Worm (Caenorhabditis elegans) whole organism, late embryonic: Measurements from ENCODE around the gene C05B5.8.

Experiments used
- C08G9.2 ChIP-seq: sonication (generic microtip); optimal IDR thresholded peaks from 2 replicates; lab custom pipeline; 2016; ENCODE audit warnings: mild to moderate bottlenecking, missing genetic modification characterization, moderate library complexity, missing compliant biosample characterization
- K02D7.2 ChIP-seq: sonication (generic microtip); optimal IDR thresholded peaks from 2 replicates; lab custom pipeline; 2017; ENCODE audit warnings: mild to moderate bottlenecking, missing genetic modification characterization, missing compliant biosample characterization
- K09A11.1 ChIP-seq: sonication (generic microtip); optimal IDR thresholded peaks from 2 replicates; lab custom pipeline; 2017; ENCODE audit warnings: antibody characterized with exemption, mild to moderate bottlenecking, missing genetic modification characterization, missing compliant biosample characterization; ENCODE audit not compliant: insufficient read depth
- ama-1 ChIP-seq: fragments of 150-350 bp; optimal IDR thresholded peaks from 2 replicates; lab custom pipeline; 2014
- ceh-18 ChIP-seq: sonication (generic microtip); optimal IDR thresholded peaks from 2 replicates; lab custom pipeline; 2016; ENCODE audit warnings: missing genetic modification characterization, missing compliant biosample characterization
- ceh-19 ChIP-seq: fragments of 200-800 bp; sonication (Bioruptor generic); optimal IDR thresholded peaks from 2 replicates; lab custom pipeline; 2018; ENCODE audit warnings: mild to moderate bottlenecking, missing genetic modification characterization, missing compliant biosample characterization
- ceh-2 ChIP-seq: sonication (generic microtip); optimal IDR thresholded peaks from 2 replicates; lab custom pipeline; 2016; ENCODE audit warnings: missing genotype, missing genetic modification characterization, missing compliant biosample characterization
- ceh-22 ChIP-seq: sonication (generic microtip); optimal IDR thresholded peaks from 2 replicates; lab custom pipeline; 2017; ENCODE audit warnings: missing biosample characterization, missing genetic modification characterization
- ceh-34 ChIP-seq: sonication (generic microtip); optimal IDR thresholded peaks from 2 replicates; lab custom pipeline; 2016; ENCODE audit warnings: mild to moderate bottlenecking, missing genetic modification characterization, missing compliant biosample characterization
- ceh-48 ChIP-seq: sonication (generic microtip); optimal IDR thresholded peaks from 2 replicates; lab custom pipeline; 2016; ENCODE audit warnings: missing genetic modification characterization, inconsistent platforms, missing compliant biosample characterization
- ceh-6 ChIP-seq: fragments of 200-800 bp; sonication (Bioruptor generic); optimal IDR thresholded peaks from 2 replicates; lab custom pipeline; 2018; ENCODE audit warnings: mild to moderate bottlenecking, missing genetic modification characterization, missing compliant biosample characterization
- fkh-10 ChIP-seq: fragments of 150-350 bp; optimal IDR thresholded peaks from 2 replicates; lab custom pipeline; 2014; ENCODE audit warnings: missing biosample characterization, missing genetic modification reagents, missing genetic modification characterization
- gmeb-2 ChIP-seq: sonication (generic microtip); optimal IDR thresholded peaks from 2 replicates; lab custom pipeline; 2016; ENCODE audit warnings: missing genetic modification characterization, inconsistent platforms, missing compliant biosample characterization
- hlh-13 ChIP-seq: fragments of 200-800 bp; sonication (Bioruptor generic); optimal IDR thresholded peaks from 2 replicates; lab custom pipeline; 2018; ENCODE audit warnings: mild to moderate bottlenecking, missing genetic modification characterization, missing compliant biosample characterization
- hlh-30 ChIP-seq: sonication (generic microtip); optimal IDR thresholded peaks from 2 replicates; lab custom pipeline; 2017; ENCODE audit warnings: antibody characterized with exemption, missing genetic modification characterization, missing compliant biosample characterization; ENCODE audit not compliant: insufficient read depth
- hlh-6 ChIP-seq: sonication (generic microtip); optimal IDR thresholded peaks from 2 replicates; lab custom pipeline; 2016; ENCODE audit warnings: missing genotype, missing genetic modification characterization, missing compliant biosample characterization
- madf-2 ChIP-seq: sonication (generic microtip); optimal IDR thresholded peaks from 2 replicates; lab custom pipeline; 2017; ENCODE audit warnings: missing genetic modification characterization, missing compliant biosample characterization
- nhr-232 ChIP-seq: sonication (generic microtip); optimal IDR thresholded peaks from 2 replicates; lab custom pipeline; 2016; ENCODE audit warnings: missing genetic modification characterization, missing compliant biosample characterization
- odd-2 ChIP-seq: sonication (generic microtip); optimal IDR thresholded peaks from 2 replicates; lab custom pipeline; 2017; ENCODE audit warnings: antibody characterized with exemption, mild to moderate bottlenecking, missing genetic modification characterization, missing compliant biosample characterization
- pat-9 ChIP-seq: fragments of 200-800 bp; sonication (Bioruptor generic); optimal IDR thresholded peaks from 2 replicates; lab custom pipeline; 2018; ENCODE audit warnings: mild to moderate bottlenecking, missing genetic modification characterization, moderate library complexity, missing compliant biosample characterization
- sox-2 ChIP-seq: fragments of 200-800 bp; sonication (Bioruptor generic); IDR thresholded peaks from 2 replicates; pipeline ENCODE4 v1.3.6; 2022; ENCODE audit warnings: missing genetic modification reagents, missing genetic modification characterization, missing compliant biosample characterization
- ttx-3 ChIP-seq: sonication (generic microtip); optimal IDR thresholded peaks from 2 replicates; lab custom pipeline; 2016; ENCODE audit warnings: missing genetic modification reagents, missing genetic modification characterization, missing compliant biosample characterization

Gene C05B5.8

ce11 chrIII:9964416-9964815 is 42.2 kb downstream of the C05B5.8 start (continued):
- no peak for TF ChIP-seq ceh-22 (tag; lab: Kevin White, UChicago)
- TF ChIP-seq ceh-2, result no peak
- TF ChIP-seq sox-2 (GFP tag; lab: Robert Waterston, UW), result no peak
- TF ChIP-seq ceh-6 (GFP tag; lab: Kevin White, UChicago), result no peak

- TF ChIP-seq nhr-232 (tag; lab: Kevin White, UChicago) (no peak), K02D7.2 (no peak), ceh-6 (GFP tag; lab: Kevin White, UChicago) (no peak), ama-1 (lab: Kevin White, UChicago) (no peak), ceh-34 (tag; lab: Kevin White, UChicago) (no peak), pat-9 (tag; lab: Kevin White, UChicago) (no peak), madf-2 (tag; lab: Kevin White, UChicago) (no peak), C08G9.2 (no peak)
Measured at ce11 chrIII:9963447-9963846, 43.1 kb downstream of the C05B5.8 start.

ce11 chrIII:9956665-9957401 is 49.8 kb downstream of the C05B5.8 start, which contains the start of gene alx-1:
TSS of gene alx-1 (plus strand) at chrIII:9957351.
- TF ChIP-seq gmeb-2 (tag; lab: Kevin White, UChicago), result no peak
- TF ChIP-seq fkh-10, result no peak
- TF ChIP-seq ceh-48 (tag; lab: Kevin White, UChicago), result no peak
- TF ChIP-seq ceh-19 (GFP tag; lab: Kevin White, UChicago), result no peak
- no peak for TF ChIP-seq hlh-13 (GFP tag; lab: Kevin White, UChicago)
- TF ChIP-seq ttx-3 (tag; lab: Kevin White, UChicago), result no peak
- TF ChIP-seq K09A11.1 (tag; lab: Kevin White, UChicago), result no peak
- no peak for TF ChIP-seq hlh-6
- no peak for TF ChIP-seq ceh-22 (tag; lab: Kevin White, UChicago)
- TF ChIP-seq hlh-30, result no peak

ce11 chrIII:9956123-9956522 is 50.5 kb downstream of the C05B5.8 start, which contains the start of gene mog-1:
TSS of gene mog-1 (minus strand) at chrIII:9956215.
- TF ChIP-seq odd-2 (tag; lab: Kevin White, UChicago), result no peak
- TF ChIP-seq ceh-18, result no peak
